Fruit fly (Drosophila melanogaster) whole organism, embryonic: ENCODE results near the gene Gr33a.

ENCODE experiments used
- CG3281 ChIP-seq: fragments of 200-800 bp; sonication (Bioruptor generic); optimal IDR thresholded peaks from 3 replicates; lab custom pipeline; 2017; ENCODE audit warnings: missing biosample characterization, mild to moderate bottlenecking, missing genetic modification characterization
- CG43689 ChIP-seq: fragments of 200-800 bp; sonication (Bioruptor generic); IDR thresholded peaks from 2 replicates; pipeline ENCODE4 v1.3.6; 2022; ENCODE audit warnings: missing biosample characterization, missing genetic modification characterization
- Dbx ChIP-seq: fragments of 200-800 bp; sonication (Bioruptor generic); IDR thresholded peaks from 3 replicates; pipeline ENCODE4 v1.3.6; 2022; ENCODE audit warnings: missing biosample characterization, missing genetic modification characterization
- Usf ChIP-seq: fragments of 200-800 bp; sonication (Bioruptor generic); optimal IDR thresholded peaks from 2 replicates; lab custom pipeline; 2017; ENCODE audit warnings: missing genotype, missing biosample characterization, missing genetic modification characterization
- Xbp1 ChIP-seq: fragments of 200-800 bp; sonication (Bioruptor generic); optimal IDR thresholded peaks from 3 replicates; lab custom pipeline; 2016; ENCODE audit warnings: missing biosample characterization, mild to moderate bottlenecking, missing genetic modification characterization
- dmrt99B ChIP-seq: fragments of 200-800 bp; sonication (Bioruptor generic); optimal IDR thresholded peaks from 2 replicates; lab custom pipeline; 2018; ENCODE audit warnings: missing biosample characterization, mild to moderate bottlenecking, missing genetic modification characterization, moderate library complexity

dm6 chr2L:12097698-12098097 is 40.1 kb upstream of the Gr33a start, which contains the start of gene Ced-12:
- TF ChIP-seq Xbp1 (GFP tag; lab: Kevin White, UChicago) (no peak), dmrt99B (tag; lab: Kevin White, UChicago) (no peak), CG43689 (GFP tag; lab: Robert Waterston, UW) (no peak), Dbx (GFP tag; lab: Robert Waterston, UW) (no peak), Usf (GFP tag; lab: Kevin White, UChicago) (no peak), CG3281 (GFP tag; lab: Kevin White, UChicago) (no peak)
